Worm (Caenorhabditis elegans): ENCODE results near the gene mrt-2.

- TF ChIP-seq ekl-4 (GFP tag; IDR thresholded peaks at IDR 0.05) (no peak), die-1 (tag; optimal IDR thresholded peaks at IDR 0.05) (no peak), somi-1 (GFP tag; optimal IDR thresholded peaks at IDR 0.05) (no peak), snpc-4 (GFP tag; optimal IDR thresholded peaks at IDR 0.05) (no peak), snpc-4 (tag; optimal IDR thresholded peaks at IDR 0.05) (no peak)
Observed at ce11 chrIII:11781800-11782199, 35.2 kb downstream of the mrt-2 start, which contains the start of gene srd-74.

Data from whole organism, young adult.